Fruit fly (Drosophila melanogaster): ENCODE measurements around the gene CG6765.

The CG6765 gene

dm6 chr3L:8520252-8520651, 7.7 kb downstream of the CG6765 start, which contains the start of gene se:
Gene se, plus strand, starts transcription at chr3L:8520552.
- TF ChIP-seq woc (GFP tag; optimal IDR thresholded peaks at IDR 0.05) (no peak), Vsx2 (GFP tag; optimal IDR thresholded peaks at IDR 0.05; ENCODE audit: partially characterized antibody) (no peak), pan (optimal IDR thresholded peaks at IDR 0.05) (no peak), Dfd (GFP tag; optimal IDR thresholded peaks at IDR 0.05) (no peak), Rel (GFP tag; optimal IDR thresholded peaks at IDR 0.05) (no peak), Rel (tag; optimal IDR thresholded peaks at IDR 0.05) (no peak), Myc (optimal IDR thresholded peaks at IDR 0.05) (no peak)

DNA sequence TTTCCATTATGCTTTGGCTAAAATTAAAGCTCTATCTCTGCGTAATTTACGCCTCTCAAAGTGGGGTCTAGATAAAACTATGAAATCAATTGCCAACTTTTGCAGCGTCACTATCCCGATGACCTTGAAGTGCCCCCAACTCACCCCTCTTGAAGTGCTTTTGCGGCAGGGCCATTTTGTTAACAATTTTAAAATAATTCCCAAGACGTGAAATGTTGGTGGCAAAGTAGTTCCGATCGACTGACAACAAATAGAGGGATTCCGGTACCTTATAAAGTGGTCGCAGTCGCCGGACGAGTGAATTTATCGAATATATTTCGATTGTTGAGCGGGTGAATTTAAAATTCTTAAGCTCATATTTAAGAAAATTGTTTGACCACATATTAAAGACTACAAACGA, 10.7 kb downstream of the CG6765 start, which contains the start of gene GstO2:
TSS of gene GstO2 (minus strand) at position 245 of the 400 bp plus-strand sequence.
- TF ChIP-seq Mio (GFP tag; optimal IDR thresholded peaks at IDR 0.05): no peak
- no peak for TF ChIP-seq Rel (GFP tag; optimal IDR thresholded peaks at IDR 0.05)
- TF ChIP-seq Rel (tag; optimal IDR thresholded peaks at IDR 0.05): peak; percentile 83

- no peak for TF ChIP-seq ey (GFP tag; optimal IDR thresholded peaks at IDR 0.05)
- TF ChIP-seq dmrt93B (GFP tag; optimal IDR thresholded peaks at IDR 0.05): no peak
- no peak for TF ChIP-seq Dfd (GFP tag; optimal IDR thresholded peaks at IDR 0.05)
- TF ChIP-seq sv (GFP tag; optimal IDR thresholded peaks at IDR 0.05): peak; percentile 18
- peak; percentile 35 for TF ChIP-seq psq (GFP tag; optimal IDR thresholded peaks at IDR 0.05)
- TF ChIP-seq foxo (GFP tag; optimal IDR thresholded peaks at IDR 0.05): peak in 1 of 2 experiments; percentile 42
- peak; percentile 33 for TF ChIP-seq Hnf4 (GFP tag; optimal IDR thresholded peaks at IDR 0.05)
- TF ChIP-seq Mio (GFP tag; optimal IDR thresholded peaks at IDR 0.05): no peak
- TF ChIP-seq sage (GFP tag; optimal IDR thresholded peaks at IDR 0.05): peak; percentile 17
- peak; percentile 33 for TF ChIP-seq fru (GFP tag; optimal IDR thresholded peaks at IDR 0.05)
- TF ChIP-seq br (GFP tag; optimal IDR thresholded peaks at IDR 0.05): no peak
- TF ChIP-seq HLH106 (tag; optimal IDR thresholded peaks at IDR 0.05): peak; percentile 52
- TF ChIP-seq OdsH (GFP tag; optimal IDR thresholded peaks at IDR 0.05): no peak
- peak; percentile 19 for TF ChIP-seq Dif (GFP tag; optimal IDR thresholded peaks at IDR 0.05; ENCODE audit: partially characterized antibody)
- TF ChIP-seq brk (GFP tag; optimal IDR thresholded peaks at IDR 0.05): no peak
- peak; percentile 83 for TF ChIP-seq Hr83 (GFP tag; optimal IDR thresholded peaks at IDR 0.05; ENCODE audit: poor library complexity, severe bottlenecking)
- no peak for TF ChIP-seq usp (GFP tag; optimal IDR thresholded peaks at IDR 0.05)
- no peak for TF ChIP-seq Myc (optimal IDR thresholded peaks at IDR 0.05)
- TF ChIP-seq Abd-B (GFP tag; optimal IDR thresholded peaks at IDR 0.05): no peak
- no peak for TF ChIP-seq Hr78 (GFP tag; optimal IDR thresholded peaks at IDR 0.05)
- TF ChIP-seq Vsx2 (GFP tag; optimal IDR thresholded peaks at IDR 0.05; ENCODE audit: partially characterized antibody): no peak
- TF ChIP-seq CG9705 (GFP tag; optimal IDR thresholded peaks at IDR 0.05): no peak
- TF ChIP-seq dsf (GFP tag; optimal IDR thresholded peaks at IDR 0.05; ENCODE audit: borderline replicate concordance): no peak
- no peak for TF ChIP-seq pan (optimal IDR thresholded peaks at IDR 0.05)
- no peak for TF ChIP-seq lola (GFP tag; optimal IDR thresholded peaks at IDR 0.05)
- TF ChIP-seq Jra (GFP tag; optimal IDR thresholded peaks at IDR 0.05): no peak
- TF ChIP-seq CrebA (GFP tag; optimal IDR thresholded peaks at IDR 0.05; ENCODE audit: borderline replicate concordance): no peak
- no peak for TF ChIP-seq CG32264 (GFP tag; optimal IDR thresholded peaks at IDR 0.05)
- TF ChIP-seq dl (GFP tag; optimal IDR thresholded peaks at IDR 0.05; ENCODE audit: insufficient read depth in 1 of 2, partially characterized antibody in 2 of 2): no peak
- TF ChIP-seq Sp1 (GFP tag; optimal IDR thresholded peaks at IDR 0.05): peak; percentile 21
- peak; percentile 45 for TF ChIP-seq h (GFP tag; optimal IDR thresholded peaks at IDR 0.05)
- TF ChIP-seq N (GFP tag; optimal IDR thresholded peaks at IDR 0.05): no peak
- no peak for TF ChIP-seq tai (GFP tag; optimal IDR thresholded peaks at IDR 0.05)
- peak; percentile 31 for TF ChIP-seq rgr (GFP tag; optimal IDR thresholded peaks at IDR 0.05)
- TF ChIP-seq jim (GFP tag; optimal IDR thresholded peaks at IDR 0.05): no peak
- TF ChIP-seq woc (GFP tag; optimal IDR thresholded peaks at IDR 0.05): no peak
- no peak for TF ChIP-seq GATAd (GFP tag; optimal IDR thresholded peaks at IDR 0.05)
- TF ChIP-seq Rel (GFP tag; optimal IDR thresholded peaks at IDR 0.05): no peak
- peak; percentile 12 for TF ChIP-seq Rel (tag; optimal IDR thresholded peaks at IDR 0.05)
Observed at dm6 chr3L:8524816-8525625, 12.5 kb downstream of the CG6765 start, which contains the start of the genes GstO1 and foi. Gene GstO1, minus strand, starts transcription at chr3L:8524866. Gene foi, plus strand, starts transcription at chr3L:8525244.
